Worm (Caenorhabditis elegans): Measurements from ENCODE around the gene acdh-2.

- TF ChIP-seq unc-39 (tag; optimal IDR thresholded peaks at IDR 0.05): no peak
- TF ChIP-seq unc-62 (GFP tag; optimal IDR thresholded peaks at IDR 0.05): no peak
- TF ChIP-seq nhr-76 (tag; optimal IDR thresholded peaks at IDR 0.05): no peak
Measured at ce11 chrII:5577060-5577459, 29.8 kb upstream of the acdh-2 start.
